Worm (Caenorhabditis elegans): ENCODE data around the gene pmp-1.

pmp-1 gene

ce11 chrII:6926488-6926887 lies 42.9 kb upstream of the pmp-1 start:
- TF ChIP-seq unc-120 (tag; optimal IDR thresholded peaks at IDR 0.05; ENCODE audit: poor library complexity, severe bottlenecking) (peak; percentile 77), hlh-1 (tag; optimal IDR thresholded peaks at IDR 0.05) (no peak), nhr-237 (tag; optimal IDR thresholded peaks at IDR 0.05) (peak; percentile 1), elt-3 (tag; optimal IDR thresholded peaks at IDR 0.05) (no peak)

ce11 chrII:6926054-6926453 lies 42.5 kb upstream of the pmp-1 start:
- TF ChIP-seq snpc-4 (tag; optimal IDR thresholded peaks at IDR 0.05) (no peak), sptf-1 (tag; optimal IDR thresholded peaks at IDR 0.05) (no peak), nhr-2 (tag; optimal IDR thresholded peaks at IDR 0.05) (peak; percentile 76), zip-8 (tag; optimal IDR thresholded peaks at IDR 0.05) (peak; percentile 20), nhr-237 (tag; optimal IDR thresholded peaks at IDR 0.05) (no peak), M03D4.4 (tag; optimal IDR thresholded peaks at IDR 0.05) (no peak), pha-4 (tag; optimal IDR thresholded peaks at IDR 0.05) (peak; percentile 57), elt-1 (tag; optimal IDR thresholded peaks at IDR 0.05; ENCODE audit: borderline replicate concordance, insufficient read depth) (no peak), nhr-12 (tag; optimal IDR thresholded peaks at IDR 0.05) (no peak), lin-13 (tag; optimal IDR thresholded peaks at IDR 0.05) (peak; percentile 27), ceh-43 (GFP tag; optimal IDR thresholded peaks at IDR 0.05) (no peak), sem-2 (GFP tag; optimal IDR thresholded peaks at IDR 0.05) (no peak), ceh-39 (tag; optimal IDR thresholded peaks at IDR 0.05) (peak; percentile 62), mls-2 (tag; optimal IDR thresholded peaks at IDR 0.05) (no peak), nhr-76 (tag; optimal IDR thresholded peaks at IDR 0.05) (no peak), ztf-11 (tag; optimal IDR thresholded peaks at IDR 0.05) (no peak), ham-2 (GFP tag; optimal IDR thresholded peaks at IDR 0.05) (peak; percentile 65), unc-62 (GFP tag; optimal IDR thresholded peaks at IDR 0.05) (peak; percentile 27), lsy-2 (tag; optimal IDR thresholded peaks at IDR 0.05) (no peak), drap-1 (GFP tag; optimal IDR thresholded peaks at IDR 0.05) (no peak), nhr-28 (tag; optimal IDR thresholded peaks at IDR 0.05) (no peak), unc-39 (tag; optimal IDR thresholded peaks at IDR 0.05) (no peak)

ce11 chrII:6923792-6924191 lies 40.2 kb upstream of the pmp-1 start:
- TF ChIP-seq nhr-2 (tag; optimal IDR thresholded peaks at IDR 0.05): no peak
- TF ChIP-seq lsy-2 (tag; optimal IDR thresholded peaks at IDR 0.05): peak; percentile 40

ce11 chrII:6919363-6919851 lies 35.9 kb upstream of the pmp-1 start, which contains the start of gene B0252.1:
Gene B0252.1 (plus strand): TSS chrII:6919680.
- no peak for TF ChIP-seq M03D4.4 (tag; optimal IDR thresholded peaks at IDR 0.05)
- no peak for TF ChIP-seq mab-5 (tag; optimal IDR thresholded peaks at IDR 0.05)
- TF ChIP-seq blmp-1 (tag; optimal IDR thresholded peaks at IDR 0.05): no peak
- no peak for TF ChIP-seq flh-1 (GFP tag; optimal IDR thresholded peaks at IDR 0.05)
- TF ChIP-seq nhr-76 (tag; optimal IDR thresholded peaks at IDR 0.05): no peak
- TF ChIP-seq ceh-83 (GFP tag; optimal IDR thresholded peaks at IDR 0.05): no peak
- TF ChIP-seq elt-1 (tag; optimal IDR thresholded peaks at IDR 0.05; ENCODE audit: borderline replicate concordance, insufficient read depth): no peak
- TF ChIP-seq pha-4 (tag; optimal IDR thresholded peaks at IDR 0.05): no peak

ce11 chrII:6918862-6919261 lies 35.3 kb upstream of the pmp-1 start, which contains the start of gene B0252.5:
Gene B0252.5 (minus strand): TSS chrII:6918878.
- TF ChIP-seq zip-8 (tag; optimal IDR thresholded peaks at IDR 0.05) (no peak), mab-5 (tag; optimal IDR thresholded peaks at IDR 0.05) (no peak), lsy-2 (tag; optimal IDR thresholded peaks at IDR 0.05) (no peak), sptf-1 (tag; optimal IDR thresholded peaks at IDR 0.05) (no peak), M03D4.4 (tag; optimal IDR thresholded peaks at IDR 0.05) (no peak), mep-1 (tag; optimal IDR thresholded peaks at IDR 0.05) (no peak), ztf-11 (tag; optimal IDR thresholded peaks at IDR 0.05) (no peak), nhr-237 (tag; optimal IDR thresholded peaks at IDR 0.05) (no peak), drap-1 (GFP tag; optimal IDR thresholded peaks at IDR 0.05) (no peak), nhr-12 (tag; optimal IDR thresholded peaks at IDR 0.05) (no peak), hlh-1 (tag; optimal IDR thresholded peaks at IDR 0.05) (no peak), ceh-83 (GFP tag; optimal IDR thresholded peaks at IDR 0.05) (no peak)

ce11 chrII:6917710-6918109 lies 34.2 kb upstream of the pmp-1 start, which contains the start of gene B0252.11:
Gene B0252.11 (minus strand): TSS chrII:6917810.
- TF ChIP-seq elt-1 (tag; optimal IDR thresholded peaks at IDR 0.05; ENCODE audit: borderline replicate concordance, insufficient read depth) (no peak), ceh-39 (tag; optimal IDR thresholded peaks at IDR 0.05) (no peak), lin-13 (tag; optimal IDR thresholded peaks at IDR 0.05) (no peak), ham-2 (GFP tag; optimal IDR thresholded peaks at IDR 0.05) (no peak), elt-3 (tag; optimal IDR thresholded peaks at IDR 0.05) (no peak), drap-1 (GFP tag; optimal IDR thresholded peaks at IDR 0.05) (no peak)

Measured in whole organism, mixed stage, embryonic.